Fruit fly (Drosophila melanogaster) whole organism, pupa: ENCODE measurements around the gene CG15879.

Source experiments
- CG12605 ChIP-seq: fragments of 200-800 bp; sonication (Bioruptor generic); IDR thresholded peaks from 2 replicates; pipeline ENCODE4 v1.3.6; 2022; ENCODE audit warnings: missing biosample characterization, missing genetic modification characterization
- CG13204 ChIP-seq: fragments of 200-800 bp; sonication (Bioruptor generic); optimal IDR thresholded peaks from 2 replicates; lab custom pipeline; 2018; ENCODE audit warnings: missing biosample characterization, mild to moderate bottlenecking, missing genetic modification characterization, moderate library complexity
- CG15710 ChIP-seq: fragments of 200-800 bp; sonication (Bioruptor generic); optimal IDR thresholded peaks from 2 replicates; lab custom pipeline; 2018; ENCODE audit warnings: missing biosample characterization, mild to moderate bottlenecking, missing genetic modification characterization, moderate library complexity
- CG34367 ChIP-seq: fragments of 200-800 bp; sonication (Bioruptor generic); optimal IDR thresholded peaks from 2 replicates; lab custom pipeline; 2018; ENCODE audit warnings: missing biosample characterization, mild to moderate bottlenecking, missing genetic modification characterization
- CG4496 ChIP-seq: fragments of 200-800 bp; sonication (Bioruptor generic); IDR thresholded peaks from 3 replicates; pipeline ENCODE4 v1.3.6; 2022; ENCODE audit warnings: missing biosample characterization, missing genetic modification characterization
- CG8301 ChIP-seq: fragments of 200-800 bp; sonication (Bioruptor generic); optimal IDR thresholded peaks from 2 replicates; lab custom pipeline; 2018; ENCODE audit warnings: missing biosample characterization, mild to moderate bottlenecking, missing genetic modification characterization
- D1 ChIP-seq: fragments of 200-800 bp; sonication (Bioruptor generic); optimal IDR thresholded peaks from 2 replicates; lab custom pipeline; 2018; ENCODE audit warnings: missing biosample characterization, mild to moderate bottlenecking, missing genetic modification characterization, moderate library complexity
- EcR ChIP-seq: fragments of 200-800 bp; sonication (Bioruptor generic); optimal IDR thresholded peaks from 3 replicates; lab custom pipeline; 2019; ENCODE audit warnings: missing biosample characterization, missing genetic modification characterization, mild to moderate bottlenecking, moderate library complexity, missing genetic modification reagents
- Snoo ChIP-seq: fragments of 200-800 bp; sonication (Bioruptor generic); optimal IDR thresholded peaks from 3 replicates; lab custom pipeline; 2017; ENCODE audit warnings: missing biosample characterization, mild to moderate bottlenecking, missing genetic modification characterization, inconsistent platforms

DNA sequence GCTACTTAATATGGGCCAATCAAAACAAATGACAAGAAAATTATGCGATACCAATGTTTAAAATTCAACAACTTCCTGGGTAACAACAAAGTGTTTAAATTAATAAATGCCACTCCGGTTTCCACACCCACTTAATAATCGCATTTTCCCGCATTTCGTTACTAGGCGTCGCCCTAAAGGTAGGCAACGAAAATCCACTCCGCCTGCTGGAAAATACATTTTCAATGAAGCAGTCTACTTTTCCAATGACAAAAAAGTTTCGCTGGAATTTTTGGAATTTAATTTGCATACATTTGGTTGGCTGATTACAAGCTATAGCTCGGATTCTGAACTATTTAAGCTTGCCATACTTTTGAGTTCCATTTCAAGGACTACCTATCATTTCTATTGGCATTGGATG is 2.1 kb downstream of the CG15879 start:
- no peak for TF ChIP-seq CG13204 (GFP tag; lab: Kevin White, UChicago)
- TF ChIP-seq EcR = no peak
- no peak for TF ChIP-seq CG12605 (GFP tag; lab: Robert Waterston, UW)
- TF ChIP-seq Snoo = no peak
- no peak for TF ChIP-seq CG4496 (GFP tag; lab: Robert Waterston, UW)
- no peak for TF ChIP-seq CG34367
- TF ChIP-seq CG8301 (tag; lab: Kevin White, UChicago) = no peak
- no peak for TF ChIP-seq CG15710
- TF ChIP-seq D1 = no peak
